Worm (Caenorhabditis elegans): ENCODE data around the gene C16C10.2.

ce11 chrIII:4178564-4178963 is at the start of gene C16C10.2:
- TF ChIP-seq ama-1 (optimal IDR thresholded peaks at IDR 0.05) (no peak), R02D3.7 (tag; optimal IDR thresholded peaks at IDR 0.05) (no peak), unc-62 (GFP tag; optimal IDR thresholded peaks at IDR 0.05) (no peak), pha-4 (tag; optimal IDR thresholded peaks at IDR 0.05) (no peak), nhr-43 (tag; optimal IDR thresholded peaks at IDR 0.05; ENCODE audit: poor library complexity, severe bottlenecking) (no peak), mdl-1 (tag; optimal IDR thresholded peaks at IDR 0.05) (no peak), nhr-28 (tag; optimal IDR thresholded peaks at IDR 0.05) (no peak), nhr-11 (tag; optimal IDR thresholded peaks at IDR 0.05) (no peak), ztf-4 (tag; optimal IDR thresholded peaks at IDR 0.05) (no peak), fos-1 (tag; optimal IDR thresholded peaks at IDR 0.05) (no peak), ztf-11 (tag; optimal IDR thresholded peaks at IDR 0.05) (no peak)
